Worm (Caenorhabditis elegans) whole organism, midembryonic: ENCODE measurements around the gene srj-39.

Source experiments
- T22C8.4 ChIP-seq: fragments of 200-800 bp; sonication (Bioruptor generic); IDR thresholded peaks from 2 replicates; pipeline ENCODE4 v1.3.6; 2022; ENCODE audit warnings: missing genetic modification characterization, missing compliant biosample characterization
- cog-1 ChIP-seq: sonication (generic microtip); optimal IDR thresholded peaks from 2 replicates; lab custom pipeline; 2016; ENCODE audit warnings: missing genetic modification characterization, missing compliant biosample characterization
- flt-1 ChIP-seq: fragments of 200-800 bp; sonication (Bioruptor generic); IDR thresholded peaks from 2 replicates; pipeline ENCODE4 v1.3.6; 2022; ENCODE audit warnings: missing genetic modification characterization, missing compliant biosample characterization
- klf-2 ChIP-seq: fragments of 200-800 bp; sonication (Bioruptor generic); conservative IDR thresholded peaks from 2 replicates; pipeline ENCODE4 v1.3.6; 2022; ENCODE audit warnings: missing genetic modification reagents, missing genetic modification characterization, missing compliant biosample characterization
- med-1 ChIP-seq: sonication (generic microtip); optimal IDR thresholded peaks from 2 replicates; lab custom pipeline; 2017; ENCODE audit warnings: missing genetic modification characterization, mild to moderate bottlenecking, missing compliant biosample characterization, antibody characterized with exemption, missing genetic modification reagents; ENCODE audit not compliant: insufficient read depth
- ref-1 ChIP-seq: fragments of 200-800 bp; sonication (Bioruptor generic); conservative IDR thresholded peaks from 2 replicates; pipeline ENCODE4 v1.3.6; 2022; ENCODE audit warnings: missing genetic modification reagents, missing genetic modification characterization, missing compliant biosample characterization
- tab-1 ChIP-seq: fragments of 200-800 bp; sonication (Bioruptor generic); IDR thresholded peaks from 2 replicates; pipeline ENCODE4 v1.3.6; 2022; ENCODE audit warnings: missing genetic modification characterization, missing compliant biosample characterization
- ztf-23 ChIP-seq: fragments of 200-800 bp; sonication (Bioruptor generic); IDR thresholded peaks from 2 replicates; pipeline ENCODE4 v1.3.6; 2022; ENCODE audit warnings: missing genetic modification reagents, missing genetic modification characterization, missing compliant biosample characterization
- ztf-29 ChIP-seq: fragments of 200-800 bp; sonication (Bioruptor generic); IDR thresholded peaks from 2 replicates; pipeline ENCODE4 v1.3.6; 2022; ENCODE audit warnings: missing genetic modification reagents, missing genetic modification characterization, missing compliant biosample characterization

srj-39 gene

ce11 chrV:4101567-4101966, 2.8 kb upstream of the srj-39 start, which contains the start of gene srj-40:
srj-40 (plus strand) TSS chrV:4101867.
- TF ChIP-seq ztf-23 = no peak
- no peak for TF ChIP-seq ref-1 (GFP tag; lab: Robert Waterston, UW)
- no peak for TF ChIP-seq ztf-29
- no peak for TF ChIP-seq tab-1 (GFP tag; lab: Robert Waterston, UW)
- TF ChIP-seq flt-1 = no peak
- no peak for TF ChIP-seq T22C8.4 (GFP tag; lab: Robert Waterston, UW)
- TF ChIP-seq med-1 (GFP tag; lab: Kevin White, UChicago) = no peak
- TF ChIP-seq klf-2 (GFP tag; lab: Robert Waterston, UW) = no peak
- no peak for TF ChIP-seq cog-1 (tag; lab: Kevin White, UChicago)

DNA sequence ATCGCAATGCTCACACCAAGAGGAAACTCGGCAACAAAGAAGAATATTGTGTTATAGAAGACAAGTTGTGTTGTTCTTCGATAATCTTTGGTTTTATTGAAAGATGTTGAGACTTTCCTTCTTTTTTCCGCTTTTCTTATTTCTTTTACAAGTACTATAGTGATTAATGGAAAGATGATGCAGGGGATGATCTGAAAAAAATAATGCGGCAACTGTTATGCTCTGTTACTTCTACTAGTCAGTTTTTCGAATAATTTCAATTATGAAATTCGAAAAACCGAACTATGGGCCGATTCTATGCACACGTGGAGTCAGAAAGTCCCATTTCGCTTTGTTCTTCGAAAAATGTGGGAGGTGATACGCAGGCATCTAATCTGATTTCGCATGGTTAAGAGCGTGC, 2.3 kb downstream of the srj-39 start:
- TF ChIP-seq ztf-23 (no peak), ref-1 (GFP tag; lab: Robert Waterston, UW) (no peak), med-1 (GFP tag; lab: Kevin White, UChicago) (no peak), ztf-29 (no peak), klf-2 (GFP tag; lab: Robert Waterston, UW) (no peak), cog-1 (tag; lab: Kevin White, UChicago) (no peak), tab-1 (GFP tag; lab: Robert Waterston, UW) (no peak)

- TF ChIP-seq med-1 (GFP tag; lab: Kevin White, UChicago) (no peak), ztf-29 (no peak), flt-1 (no peak), tab-1 (GFP tag; lab: Robert Waterston, UW) (no peak), klf-2 (GFP tag; lab: Robert Waterston, UW) (no peak), cog-1 (tag; lab: Kevin White, UChicago) (no peak), ref-1 (GFP tag; lab: Robert Waterston, UW) (no peak), ztf-23 (no peak), T22C8.4 (GFP tag; lab: Robert Waterston, UW) (no peak)
Measured at ce11 chrV:4109873-4110272, 5.5 kb downstream of the srj-39 start, which contains the start of gene clc-18. clc-18 (minus strand) TSS chrV:4109973.

ce11 chrV:4112516-4112915, 8.1 kb downstream of the srj-39 start, which contains the start of gene srw-134:
srw-134 (minus strand) TSS chrV:4112616.
- TF ChIP-seq ztf-23 (no peak), cog-1 (tag; lab: Kevin White, UChicago) (no peak), ztf-29 (no peak), tab-1 (GFP tag; lab: Robert Waterston, UW) (no peak), flt-1 (no peak), ref-1 (GFP tag; lab: Robert Waterston, UW) (no peak), T22C8.4 (GFP tag; lab: Robert Waterston, UW) (no peak)

- TF ChIP-seq ztf-23 = no peak
- TF ChIP-seq flt-1 = no peak
- no peak for TF ChIP-seq tab-1 (GFP tag; lab: Robert Waterston, UW)
- no peak for TF ChIP-seq cog-1 (tag; lab: Kevin White, UChicago)
- no peak for TF ChIP-seq ztf-29
- TF ChIP-seq med-1 (GFP tag; lab: Kevin White, UChicago) = no peak
- no peak for TF ChIP-seq ref-1 (GFP tag; lab: Robert Waterston, UW)
- TF ChIP-seq klf-2 (GFP tag; lab: Robert Waterston, UW) = no peak
- no peak for TF ChIP-seq T22C8.4 (GFP tag; lab: Robert Waterston, UW)
Measured at ce11 chrV:4114627-4115026, 10.2 kb downstream of the srj-39 start, which contains the start of gene srw-133. srw-133 (minus strand) TSS chrV:4114727.

DNA sequence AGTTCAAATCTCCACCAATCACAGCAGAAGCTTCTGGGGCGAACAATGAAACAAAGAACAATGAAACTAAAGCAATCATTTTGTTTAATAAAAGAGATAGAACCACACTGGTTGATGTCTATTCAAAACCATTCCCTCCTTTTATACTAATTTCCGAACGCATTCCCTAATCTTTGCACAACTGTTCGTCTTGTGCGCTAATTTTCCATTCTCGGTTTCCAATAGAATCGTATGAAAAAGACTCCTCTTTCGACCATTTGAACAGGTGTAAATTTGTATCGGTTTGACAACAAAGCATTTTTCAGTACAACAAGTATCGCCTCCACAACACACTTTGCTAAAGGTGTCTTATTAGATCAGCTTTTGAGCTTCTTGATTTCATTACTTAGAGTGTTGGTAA, 11.7 kb downstream of the srj-39 start, which contains the start of gene T05B4.8:
Gene T05B4.8, minus strand, starts transcription at position 101 of the 400 bp plus-strand sequence.
- TF ChIP-seq tab-1 (GFP tag; lab: Robert Waterston, UW) (no peak), ref-1 (GFP tag; lab: Robert Waterston, UW) (no peak), klf-2 (GFP tag; lab: Robert Waterston, UW) (no peak), T22C8.4 (GFP tag; lab: Robert Waterston, UW) (no peak), ztf-29 (no peak), flt-1 (no peak), med-1 (GFP tag; lab: Kevin White, UChicago) (no peak), ztf-23 (no peak), cog-1 (tag; lab: Kevin White, UChicago) (no peak)

DNA sequence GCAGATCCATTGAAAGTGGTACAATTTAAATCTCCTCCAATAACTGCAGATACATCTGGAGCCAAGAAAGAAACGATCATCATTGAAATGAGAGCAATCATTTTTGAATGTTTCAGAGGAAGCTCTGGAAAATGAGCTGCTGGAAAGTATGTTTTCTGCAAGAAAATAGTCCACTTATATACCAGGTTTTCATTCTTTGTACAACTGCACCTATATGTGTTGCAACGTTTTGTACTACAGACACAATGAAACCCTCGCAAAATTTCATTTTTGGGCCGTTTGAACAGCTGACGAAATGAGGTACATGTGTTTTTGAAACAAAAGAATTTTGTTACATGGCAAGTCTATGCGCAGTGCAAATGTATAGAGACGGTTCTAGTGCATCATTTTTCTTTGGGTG, 13.9 kb downstream of the srj-39 start, which contains the start of gene T05B4.9:
Gene T05B4.9, minus strand, starts transcription at position 101 of the 400 bp plus-strand sequence.
- no peak for TF ChIP-seq flt-1

ce11 chrV:4120629-4121028, 16.2 kb downstream of the srj-39 start, which contains the start of gene T05B4.10:
T05B4.10 (minus strand) TSS chrV:4120729.
- TF ChIP-seq med-1 (GFP tag; lab: Kevin White, UChicago) = no peak
- TF ChIP-seq cog-1 (tag; lab: Kevin White, UChicago) = no peak
- TF ChIP-seq T22C8.4 (GFP tag; lab: Robert Waterston, UW) = no peak
- no peak for TF ChIP-seq ref-1 (GFP tag; lab: Robert Waterston, UW)
- no peak for TF ChIP-seq tab-1 (GFP tag; lab: Robert Waterston, UW)
- no peak for TF ChIP-seq ztf-23
- no peak for TF ChIP-seq klf-2 (GFP tag; lab: Robert Waterston, UW)
- TF ChIP-seq ztf-29 = no peak
- TF ChIP-seq flt-1 = no peak

ce11 chrV:4122415-4122814, 18.0 kb downstream of the srj-39 start, which contains the start of gene phat-5:
phat-5 (minus strand) TSS chrV:4122515.
- TF ChIP-seq T22C8.4 (GFP tag; lab: Robert Waterston, UW) (no peak), flt-1 (no peak), ref-1 (GFP tag; lab: Robert Waterston, UW) (no peak), ztf-29 (no peak), cog-1 (tag; lab: Kevin White, UChicago) (no peak), ztf-23 (no peak), klf-2 (GFP tag; lab: Robert Waterston, UW) (no peak), med-1 (GFP tag; lab: Kevin White, UChicago) (no peak), tab-1 (GFP tag; lab: Robert Waterston, UW) (no peak)
